Worm (Caenorhabditis elegans): ENCODE measurements around the gene gfi-1.

DNA sequence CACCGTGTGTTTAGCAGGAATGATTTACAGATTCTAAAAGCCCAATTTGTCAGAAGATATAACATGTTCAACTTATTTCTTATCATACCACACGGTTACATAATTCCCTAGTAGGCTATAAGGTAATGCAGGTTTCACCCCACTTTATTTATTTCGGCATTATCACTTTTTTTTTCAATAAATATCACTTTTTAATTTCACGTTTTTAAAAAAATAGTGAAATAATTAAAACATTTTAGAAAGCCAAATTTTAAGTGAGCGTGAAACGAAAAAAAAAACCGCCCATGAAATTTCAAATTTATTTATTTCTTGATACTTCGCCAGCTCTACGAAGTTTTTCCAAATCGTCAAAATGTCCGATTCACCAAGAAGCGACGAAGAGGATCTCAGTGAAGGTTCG lies 48.6 kb upstream of the gfi-1 start, which contains the start of gene fbxa-196:
- TF ChIP-seq him-1 (tag; optimal IDR thresholded peaks at IDR 0.05) (no peak), W03F9.2 (tag; optimal IDR thresholded peaks at IDR 0.05) (no peak)
